Worm (Caenorhabditis elegans): Measurements from ENCODE around the gene mtre-1.

mtre-1 gene

ce11 chrII:8050477-8050876 is at the start of gene mtre-1:
Gene mtre-1 (minus strand): TSS chrII:8050577.
- TF ChIP-seq tag-97 (GFP tag; IDR thresholded peaks at IDR 0.05) (no peak), unc-62 (GFP tag; optimal IDR thresholded peaks at IDR 0.05 in 1 of 2) (peak in 1 of 2 experiments; percentile 15), unc-62 (tag; optimal IDR thresholded peaks at IDR 0.05) (no peak), cey-2 (tag; optimal IDR thresholded peaks at IDR 0.05; ENCODE audit: borderline replicate concordance, insufficient read depth) (no peak), ceh-20 (GFP tag; IDR thresholded peaks at IDR 0.05) (no peak), ztf-7 (tag; optimal IDR thresholded peaks at IDR 0.05) (no peak)

- TF ChIP-seq unc-62 (GFP tag; optimal IDR thresholded peaks at IDR 0.05 in 1 of 2) (peak in 1 of 2 experiments; percentile 83), unc-62 (tag; optimal IDR thresholded peaks at IDR 0.05) (no peak), nhr-25 (tag; optimal IDR thresholded peaks at IDR 0.05; ENCODE audit: borderline replicate concordance, insufficient read depth) (peak; percentile 59), hlh-30 (tag; optimal IDR thresholded peaks at IDR 0.05; ENCODE audit: insufficient read depth) (peak; percentile 43), daf-12 (tag; optimal IDR thresholded peaks at IDR 0.05) (no peak)
Measured at ce11 chrII:8099212-8099784, 48.9 kb upstream of the mtre-1 start.

ce11 chrII:8093914-8094313 is 43.5 kb upstream of the mtre-1 start:
- TF ChIP-seq ama-1 (optimal IDR thresholded peaks at IDR 0.05): no peak
- no peak for TF ChIP-seq daf-19 (GFP tag; conservative IDR thresholded peaks at IDR 0.05)
- no peak for TF ChIP-seq cey-2 (tag; optimal IDR thresholded peaks at IDR 0.05; ENCODE audit: borderline replicate concordance, insufficient read depth)
- TF ChIP-seq aly-2 (tag; optimal IDR thresholded peaks at IDR 0.05): no peak
- TF ChIP-seq unc-130 (GFP tag; optimal IDR thresholded peaks at IDR 0.05): no peak
- TF ChIP-seq nhr-237 (tag; optimal IDR thresholded peaks at IDR 0.05): no peak
- TF ChIP-seq daf-12 (tag; optimal IDR thresholded peaks at IDR 0.05): no peak
- TF ChIP-seq egl-27 (tag; optimal IDR thresholded peaks at IDR 0.05): no peak

- TF ChIP-seq rbr-2 (tag; optimal IDR thresholded peaks at IDR 0.05) (no peak), aha-1 (tag) (peak; percentile 93), lin-13 (GFP tag; optimal IDR thresholded peaks at IDR 0.05) (no peak)
Measured at ce11 chrII:8093283-8093682, 42.9 kb upstream of the mtre-1 start.

- TF ChIP-seq aha-1 (tag) (peak; percentile 58), skn-1 (tag; optimal IDR thresholded peaks at IDR 0.05) (no peak), cey-2 (tag; optimal IDR thresholded peaks at IDR 0.05; ENCODE audit: borderline replicate concordance, insufficient read depth) (no peak), dmd-8 (GFP tag; IDR thresholded peaks at IDR 0.05) (no peak), gei-8 (GFP tag; optimal IDR thresholded peaks at IDR 0.05) (no peak), aly-2 (tag; optimal IDR thresholded peaks at IDR 0.05) (no peak), snpc-4 (tag; optimal IDR thresholded peaks at IDR 0.05) (no peak)
Measured at ce11 chrII:8092537-8092936, 42.2 kb upstream of the mtre-1 start, which contains the start of gene ltd-1. Gene ltd-1 (minus strand): TSS chrII:8092754.

- TF ChIP-seq ceh-44 (GFP tag; IDR thresholded peaks at IDR 0.05) (no peak), egl-27 (tag; optimal IDR thresholded peaks at IDR 0.05) (no peak), dmd-6 (GFP tag; IDR thresholded peaks at IDR 0.05) (peak; percentile 25; the same call in 1 of the 2 replicates), nhr-76 (tag; optimal IDR thresholded peaks at IDR 0.05) (no peak), ztf-11 (tag; optimal IDR thresholded peaks at IDR 0.05) (no peak), jun-1 (tag; optimal IDR thresholded peaks at IDR 0.05) (no peak), ces-1 (GFP tag; optimal IDR thresholded peaks at IDR 0.05) (no peak), dpl-1 (GFP tag; optimal IDR thresholded peaks at IDR 0.05) (peak; percentile 19), F37D6.2 (tag; optimal IDR thresholded peaks at IDR 0.05) (no peak), T20F7.1 (GFP tag; optimal IDR thresholded peaks at IDR 0.05) (no peak), nhr-102 (tag; optimal IDR thresholded peaks at IDR 0.05) (peak; percentile 47), daf-8 (GFP tag; IDR thresholded peaks at IDR 0.05) (no peak), lin-13 (GFP tag; optimal IDR thresholded peaks at IDR 0.05) (peak; percentile 45), madf-5 (GFP tag; IDR thresholded peaks at IDR 0.05) (no peak), Y5F2A.4 (GFP tag; optimal IDR thresholded peaks at IDR 0.05) (no peak), mxl-3 (GFP tag; optimal IDR thresholded peaks at IDR 0.05) (no peak), ceh-82 (tag; optimal IDR thresholded peaks at IDR 0.05) (no peak), snpc-1.2 (GFP tag; IDR thresholded peaks at IDR 0.05) (peak; percentile 76), tra-1 (GFP tag; IDR thresholded peaks at IDR 0.05) (no peak), ctbp-1 (GFP tag; IDR thresholded peaks at IDR 0.05) (no peak), snpc-4 (tag; optimal IDR thresholded peaks at IDR 0.05) (peak; percentile 86), daf-19 (GFP tag; conservative IDR thresholded peaks at IDR 0.05) (no peak), nhr-48 (tag; optimal IDR thresholded peaks at IDR 0.05) (no peak)
Measured at ce11 chrII:8091528-8091927, 41.2 kb upstream of the mtre-1 start.

Data from whole organism, L4 larva.